Worm (Caenorhabditis elegans): ENCODE data around the gene F01F1.15.

DNA sequence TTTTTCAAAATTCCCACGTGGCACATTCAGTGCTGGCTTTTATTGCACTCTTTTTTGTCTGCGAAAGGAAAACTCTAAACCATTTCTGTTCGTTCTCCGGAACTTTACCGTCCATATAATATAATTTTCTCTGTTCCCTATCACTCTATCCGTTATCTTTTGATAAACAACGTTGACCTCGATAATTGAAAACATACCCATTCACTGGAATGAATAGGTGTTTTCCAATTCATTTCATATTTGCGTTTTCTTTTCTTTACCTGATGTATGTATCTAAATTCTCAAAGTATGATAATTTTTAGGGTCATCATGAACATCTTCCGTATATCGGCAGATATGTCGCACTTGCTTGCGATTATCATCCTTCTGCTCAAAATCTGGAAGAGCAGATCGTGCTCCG is 37.4 kb upstream of the F01F1.15 start, which contains the start of gene erd-2.2:
- no peak for TF ChIP-seq snpc-4 (tag; optimal IDR thresholded peaks at IDR 0.05)
- TF ChIP-seq zip-8 (tag; optimal IDR thresholded peaks at IDR 0.05), result no peak
- no peak for TF ChIP-seq sptf-1 (tag; optimal IDR thresholded peaks at IDR 0.05)

Measured in whole organism, mixed stage, embryonic.